Worm (Caenorhabditis elegans): Measurements from ENCODE around the gene C32H11.3.

ce11 chrIV:12876558-12876957, 41.8 kb upstream of the C32H11.3 start:
- TF ChIP-seq tab-1 (GFP tag; IDR thresholded peaks at IDR 0.05) (no peak), flt-1 (GFP tag; IDR thresholded peaks at IDR 0.05) (no peak)

Data from whole organism, midembryonic.